Fruit fly (Drosophila melanogaster) whole organism, embryonic: ENCODE data around the gene CG15882.

Experiments used
- Atf3 ChIP-seq: fragments of 200-800 bp; sonication (Bioruptor generic); optimal IDR thresholded peaks from 3 replicates; lab custom pipeline; 2016; ENCODE audit warnings: missing biosample characterization, missing genetic modification characterization
- Atf6 ChIP-seq: fragments of 200-800 bp; sonication (Bioruptor generic); IDR thresholded peaks from 2 replicates; pipeline ENCODE4 v1.3.6; 2022; ENCODE audit warnings: missing biosample characterization, missing genetic modification characterization
- BEAF-32 ChIP-seq: fragments of 200-800 bp; sonication (Bioruptor generic); optimal IDR thresholded peaks from 3 replicates; lab custom pipeline; 2017; ENCODE audit warnings: missing biosample characterization, missing genetic modification characterization, mild to moderate bottlenecking, moderate library complexity, missing genetic modification reagents
- CG10274 ChIP-seq: fragments of 200-800 bp; sonication (Bioruptor generic); optimal IDR thresholded peaks from 3 replicates; lab custom pipeline; 2017; ENCODE audit warnings: missing biosample characterization, mild to moderate bottlenecking, missing genetic modification characterization
- CG10654 ChIP-seq: fragments of 200-800 bp; sonication (Bioruptor generic); optimal IDR thresholded peaks from 2 replicates; lab custom pipeline; 2016; ENCODE audit warnings: missing biosample characterization, missing genetic modification characterization
- CG11696 ChIP-seq: fragments of 200-800 bp; sonication (Bioruptor generic); IDR thresholded peaks from 2 replicates; pipeline ENCODE4 v1.3.6; 2022; ENCODE audit warnings: missing biosample characterization, missing genetic modification characterization
- CG13624 ChIP-seq: fragments of 200-800 bp; sonication (Bioruptor generic); optimal IDR thresholded peaks from 2 replicates; lab custom pipeline; 2016; ENCODE audit warnings: missing biosample characterization, missing genetic modification characterization
- CG15514 ChIP-seq: fragments of 200-800 bp; sonication (Bioruptor generic); optimal IDR thresholded peaks from 3 replicates; lab custom pipeline; 2017; ENCODE audit warnings: missing biosample characterization, missing genetic modification characterization, mild to moderate bottlenecking, moderate library complexity, missing genetic modification reagents
- CG1603 ChIP-seq: fragments of 200-800 bp; sonication (Bioruptor generic); optimal IDR thresholded peaks from 2 replicates; lab custom pipeline; 2019; ENCODE audit warnings: missing biosample characterization, mild to moderate bottlenecking, missing genetic modification characterization, moderate library complexity
- CG2116 ChIP-seq: fragments of 200-800 bp; sonication (Bioruptor generic); optimal IDR thresholded peaks from 3 replicates; lab custom pipeline; 2018; ENCODE audit warnings: missing biosample characterization, mild to moderate bottlenecking, missing genetic modification characterization
- CG2129 ChIP-seq: fragments of 200-800 bp; sonication (Bioruptor generic); IDR thresholded peaks from 2 replicates; pipeline ENCODE4 v1.3.6; 2022; ENCODE audit warnings: missing biosample characterization, missing genetic modification characterization; ENCODE audit not compliant: partially characterized antibody
- CG3407 ChIP-seq: fragments of 200-800 bp; sonication (Bioruptor generic); optimal IDR thresholded peaks from 2 replicates; lab custom pipeline; 2018; ENCODE audit warnings: missing biosample characterization, mild to moderate bottlenecking, missing genetic modification characterization
- CG3726 ChIP-seq: fragments of 200-800 bp; sonication (Bioruptor generic); IDR thresholded peaks from 3 replicates; pipeline ENCODE4, ENCODE4 v1.3.6; 2022; ENCODE audit warnings: missing biosample characterization, missing genetic modification characterization
- CG3847 ChIP-seq: fragments of 200-800 bp; sonication (Bioruptor generic); IDR thresholded peaks from 2 replicates; pipeline ENCODE4 v1.3.6; 2022; ENCODE audit warnings: missing biosample characterization, missing genetic modification characterization
- CG5245 ChIP-seq: fragments of 200-800 bp; sonication (Bioruptor generic); optimal IDR thresholded peaks from 3 replicates; lab custom pipeline; 2016; ENCODE audit warnings: missing biosample characterization, missing genetic modification characterization
- CG6683 ChIP-seq: fragments of 200-800 bp; sonication (Bioruptor generic); optimal IDR thresholded peaks from 2 replicates; lab custom pipeline; 2017; ENCODE audit warnings: missing biosample characterization, mild to moderate bottlenecking, missing genetic modification characterization, missing genetic modification reagents
- CG6854 ChIP-seq: fragments of 200-800 bp; sonication (Bioruptor generic); optimal IDR thresholded peaks from 3 replicates; lab custom pipeline; 2017; ENCODE audit warnings: missing biosample characterization, mild to moderate bottlenecking, missing genetic modification characterization
- CG7372 ChIP-seq: fragments of 200-800 bp; sonication (Bioruptor generic); IDR thresholded peaks from 2 replicates; pipeline ENCODE4 v1.3.6; 2022; ENCODE audit warnings: missing biosample characterization, missing genetic modification characterization
- CG7839 ChIP-seq: fragments of 200-800 bp; sonication (Bioruptor generic); optimal IDR thresholded peaks from 3 replicates; lab custom pipeline; 2018; ENCODE audit warnings: missing biosample characterization, mild to moderate bottlenecking, missing genetic modification characterization, moderate library complexity
- CG8089 ChIP-seq: fragments of 200-800 bp; sonication (Bioruptor generic); optimal IDR thresholded peaks from 3 replicates; lab custom pipeline; 2016; ENCODE audit warnings: missing biosample characterization, missing genetic modification characterization
- CG9932 ChIP-seq: fragments of 200-800 bp; sonication (Bioruptor generic); IDR thresholded peaks from 2 replicates; pipeline ENCODE4 v1.3.6; 2022; ENCODE audit warnings: missing biosample characterization, missing genetic modification characterization
- CTCF ChIP-seq: fragments of 200-800 bp; sonication (Bioruptor generic); optimal IDR thresholded peaks from 2 replicates; lab custom pipeline; 2017; ENCODE audit warnings: missing biosample characterization, mild to moderate bottlenecking, missing genetic modification characterization, moderate library complexity
- CrebB ChIP-seq: fragments of 200-800 bp; sonication (Bioruptor generic); optimal IDR thresholded peaks from 3 replicates; lab custom pipeline; 2018; ENCODE audit warnings: missing biosample characterization, mild to moderate bottlenecking, missing genetic modification characterization
- Doc2 ChIP-seq: fragments of 200-800 bp; sonication (Bioruptor generic); IDR thresholded peaks from 2 replicates; pipeline ENCODE4 v1.3.6; 2022; ENCODE audit warnings: missing biosample characterization, missing genetic modification characterization
- H2.0 ChIP-seq: fragments of 200-800 bp; sonication (Bioruptor generic); IDR thresholded peaks from 2 replicates; pipeline ENCODE4 v1.3.6; 2022; ENCODE audit warnings: missing biosample characterization, missing genetic modification characterization
- Hand ChIP-seq: fragments of 200-800 bp; sonication (Bioruptor generic); optimal IDR thresholded peaks from 2 replicates; lab custom pipeline; 2017; ENCODE audit warnings: mild to moderate bottlenecking, missing biosample characterization, missing genetic modification reagents, missing genetic modification characterization
- HmgZ ChIP-seq: fragments of 200-800 bp; sonication (Bioruptor generic); optimal IDR thresholded peaks from 2 replicates; lab custom pipeline; 2018; ENCODE audit warnings: missing biosample characterization, mild to moderate bottlenecking, missing genetic modification characterization
- Jarid2 ChIP-seq: fragments of 200-800 bp; sonication (Bioruptor generic); optimal IDR thresholded peaks from 3 replicates; lab custom pipeline; 2017; ENCODE audit warnings: mild to moderate bottlenecking, missing biosample characterization, missing genetic modification reagents, missing genetic modification characterization
- NC2β ChIP-seq: fragments of 200-800 bp; sonication (Bioruptor generic); optimal IDR thresholded peaks from 2 replicates; lab custom pipeline; 2016; ENCODE audit warnings: missing biosample characterization, missing genetic modification characterization
- NK7.1 ChIP-seq: fragments of 200-800 bp; sonication (Bioruptor generic); optimal IDR thresholded peaks from 3 replicates; lab custom pipeline; 2016; ENCODE audit warnings: missing biosample characterization, missing genetic modification characterization
- Pdp1 ChIP-seq, 2 experiments: fragments of 200-800 bp; sonication (Bioruptor generic); optimal IDR thresholded peaks; 3 replicates each; lab custom pipeline; 2016; ENCODE audit warnings: missing biosample characterization in 2 of 2, missing genetic modification characterization in 2 of 2, mild to moderate bottlenecking in 1 of 2, moderate library complexity in 1 of 2
- Ravus ChIP-seq: fragments of 200-800 bp; sonication (Bioruptor generic); IDR thresholded peaks from 2 replicates; pipeline ENCODE4 v1.3.6; 2022; ENCODE audit warnings: missing biosample characterization, missing genetic modification characterization
- Scr ChIP-seq: fragments of 200-800 bp; sonication (Bioruptor generic); IDR thresholded peaks from 2 replicates; pipeline ENCODE4 v1.3.6; 2022; ENCODE audit warnings: missing biosample characterization, missing genetic modification characterization; ENCODE audit not compliant: partially characterized antibody
- Tbp ChIP-seq: fragments of >200 bp; optimal IDR thresholded peaks from 2 replicates; lab custom pipeline; 2018; ENCODE audit warnings: missing biosample characterization, missing genetic modification characterization
- ase ChIP-seq: fragments of 200-800 bp; sonication (Bioruptor generic); IDR thresholded peaks from 3 replicates; pipeline ENCODE4 v1.3.6; 2022; ENCODE audit warnings: missing biosample characterization, missing genetic modification characterization
- cato ChIP-seq: fragments of 200-800 bp; sonication (Bioruptor generic); optimal IDR thresholded peaks from 2 replicates; lab custom pipeline; 2016; ENCODE audit warnings: missing biosample characterization, missing genetic modification characterization, borderline replicate concordance
- ci ChIP-seq: fragments of 200-800 bp; sonication (Bioruptor generic); IDR thresholded peaks from 3 replicates; pipeline ENCODE4 v1.3.6; 2022; ENCODE audit warnings: missing biosample characterization, missing genetic modification characterization
- crc ChIP-seq: fragments of 200-800 bp; sonication (Bioruptor generic); optimal IDR thresholded peaks from 2 replicates; lab custom pipeline; 2016; ENCODE audit warnings: missing biosample characterization, missing genetic modification characterization
- dpn ChIP-seq, 2 experiments: fragments of 200-800 bp; sonication (Bioruptor generic); optimal IDR thresholded peaks; 3 replicates each; lab custom pipeline; 2016; ENCODE audit warnings: missing biosample characterization in 2 of 2, missing genetic modification characterization in 2 of 2
- gce ChIP-seq: fragments of 200-800 bp; sonication (Bioruptor generic); IDR thresholded peaks from 3 replicates; pipeline ENCODE4 v1.3.6; 2022; ENCODE audit warnings: missing biosample characterization, missing genetic modification characterization
- gcm2 ChIP-seq: fragments of 200-800 bp; sonication (Bioruptor generic); optimal IDR thresholded peaks from 2 replicates; lab custom pipeline; 2016; ENCODE audit warnings: missing biosample characterization, missing genetic modification characterization
- gfzf ChIP-seq: fragments of 200-800 bp; sonication (Bioruptor generic); optimal IDR thresholded peaks from 2 replicates; lab custom pipeline; 2016; ENCODE audit warnings: missing biosample characterization, mild to moderate bottlenecking, missing genetic modification characterization, moderate library complexity
- inv ChIP-seq: fragments of 200-800 bp; sonication (Bioruptor generic); IDR thresholded peaks from 2 replicates; pipeline ENCODE4 v1.3.6; 2022; ENCODE audit warnings: missing biosample characterization, missing genetic modification characterization; ENCODE audit not compliant: partially characterized antibody
- lov ChIP-seq, 2 experiments: fragments of 200-800 bp in 1 of 2; fragments of >200 bp in 1 of 2; sonication (Bioruptor generic) in 1 of 2; IDR thresholded peaks in 1 of 2; optimal IDR thresholded peaks in 1 of 2; 2 replicates in 1 of 2; 3 replicates in 1 of 2; pipeline versions ENCODE4 v1.3.6 to Lab custom; 2017 to 2022; ENCODE audit warnings: missing biosample characterization in 1 of 2, missing genetic modification characterization in 1 of 2
- otp ChIP-seq: fragments of 200-800 bp; sonication (Bioruptor generic); IDR thresholded peaks from 3 replicates; pipeline ENCODE4, ENCODE4 v1.3.6; 2022; ENCODE audit warnings: missing biosample characterization, missing genetic modification characterization
- p53 ChIP-seq: fragments of 200-800 bp; sonication (Bioruptor generic); optimal IDR thresholded peaks from 2 replicates; lab custom pipeline; 2016; ENCODE audit warnings: missing biosample characterization, missing genetic modification characterization
- peb ChIP-seq: fragments of 200-800 bp; sonication (Bioruptor generic); IDR thresholded peaks from 2 replicates; pipeline ENCODE4 v1.3.6; 2022; ENCODE audit warnings: missing biosample characterization, missing genetic modification characterization
- tap ChIP-seq: fragments of 200-800 bp; optimal IDR thresholded peaks from 3 replicates; lab custom pipeline; 2019; ENCODE audit warnings: missing biosample characterization, mild to moderate bottlenecking, missing genetic modification characterization, moderate library complexity
- toy ChIP-seq: fragments of 200-800 bp; sonication (Bioruptor generic); IDR thresholded peaks from 2 replicates; pipeline ENCODE4 v1.3.6; 2022; ENCODE audit warnings: missing biosample characterization, missing genetic modification characterization
- wdn ChIP-seq: fragments of 200-800 bp; sonication (Bioruptor generic); IDR thresholded peaks from 2 replicates; pipeline ENCODE4 v1.3.6; 2022; ENCODE audit warnings: missing biosample characterization, missing genetic modification characterization
- zen2 ChIP-seq: fragments of 200-800 bp; sonication (Bioruptor generic); IDR thresholded peaks from 3 replicates; pipeline ENCODE4 v1.3.6; 2022; ENCODE audit warnings: missing biosample characterization, missing genetic modification characterization; ENCODE audit not compliant: partially characterized antibody
- zf30C ChIP-seq: fragments of 200-800 bp; sonication (Bioruptor generic); optimal IDR thresholded peaks from 3 replicates; lab custom pipeline; 2018; ENCODE audit warnings: missing biosample characterization, mild to moderate bottlenecking, missing genetic modification characterization

CG15882 gene

dm6 chrX:19159942-19160341 is 35.8 kb upstream of the CG15882 start (continued):
- no peak for TF ChIP-seq CG8089
- TF ChIP-seq CG2116 = no peak
- no peak for TF ChIP-seq Tbp (GFP tag; lab: Kevin White, UChicago)
- no peak for TF ChIP-seq CG6854 (GFP tag; lab: Kevin White, UChicago)
- no peak for TF ChIP-seq toy (GFP tag; lab: Robert Waterston, UW)
- no peak for TF ChIP-seq Pdp1 (GFP tag; optimal IDR thresholded peaks at IDR 0.05; lab: Kevin White, UChicago)
- TF ChIP-seq wdn (GFP tag; lab: Robert Waterston, UW) = no peak
- TF ChIP-seq CG1603 (tag; lab: Kevin White, UChicago) = no peak
- TF ChIP-seq gfzf (GFP tag; lab: Kevin White, UChicago) = no peak
- TF ChIP-seq CG10654 (GFP tag; lab: Kevin White, UChicago) = no peak
- TF ChIP-seq CG6683 (GFP tag; lab: Kevin White, UChicago) = no peak
- TF ChIP-seq CG9932 = no peak
- TF ChIP-seq Jarid2 = no peak
- TF ChIP-seq CG3726 = no peak
- no peak for TF ChIP-seq CG5245 (GFP tag; lab: Kevin White, UChicago)
- no peak for TF ChIP-seq peb (GFP tag; lab: Robert Waterston, UW)
- no peak for TF ChIP-seq tap (tag; lab: Kevin White, UChicago)
- TF ChIP-seq HmgZ = no peak
- TF ChIP-seq BEAF-32 = no peak
- no peak for TF ChIP-seq CTCF
- TF ChIP-seq CG3847 = no peak
- TF ChIP-seq CG7839 (tag; lab: Kevin White, UChicago) = peak; percentile 50
- no peak for TF ChIP-seq CG13624
- no peak for TF ChIP-seq Atf3 (GFP tag; lab: Kevin White, UChicago)
- TF ChIP-seq crc (GFP tag; lab: Kevin White, UChicago) = no peak
- TF ChIP-seq Scr (GFP tag; lab: Robert Waterston, UW) = no peak
- no peak for TF ChIP-seq inv (GFP tag; lab: Robert Waterston, UW)
- TF ChIP-seq H2.0 (GFP tag; lab: Robert Waterston, UW) = 0 out of 2 replicates have a peak, but pooled peaks have one; percentile 24
- TF ChIP-seq Doc2 (GFP tag; lab: Robert Waterston, UW) = no peak
- TF ChIP-seq Ravus (GFP tag; lab: Robert Waterston, UW) = no peak
- TF ChIP-seq CG10274 = peak; percentile 35
- TF ChIP-seq gcm2 (GFP tag; lab: Kevin White, UChicago) = no peak
- TF ChIP-seq NC2β (GFP tag; lab: Kevin White, UChicago) = no peak
- TF ChIP-seq NK7.1 (GFP tag; lab: Kevin White, UChicago) = no peak
- no peak for TF ChIP-seq zf30C
- TF ChIP-seq gce (GFP tag; lab: Robert Waterston, UW) = no peak
- no peak for TF ChIP-seq CG7372 (GFP tag; lab: Robert Waterston, UW)
- no peak for TF ChIP-seq CrebB (tag; lab: Kevin White, UChicago)
- no peak for TF ChIP-seq cato
- no peak for TF ChIP-seq zen2 (GFP tag; lab: Robert Waterston, UW)
- TF ChIP-seq lov (optimal IDR thresholded peaks at IDR 0.05; lab: Kevin White, UChicago) = no peak
- TF ChIP-seq lov (GFP tag; IDR thresholded peaks at IDR 0.05; lab: Robert Waterston, UW) = no peak
- no peak for TF ChIP-seq dpn (GFP tag; optimal IDR thresholded peaks at IDR 0.05; lab: Kevin White, UChicago)
- no peak for TF ChIP-seq CG3407 (GFP tag; lab: Kevin White, UChicago)
- no peak for TF ChIP-seq CG11696 (GFP tag; lab: Robert Waterston, UW)
- TF ChIP-seq ase (GFP tag; lab: Robert Waterston, UW) = no peak
- TF ChIP-seq Atf6 (GFP tag; lab: Robert Waterston, UW) = no peak
- TF ChIP-seq Hand (GFP tag; lab: Kevin White, UChicago) = no peak
- TF ChIP-seq CG15514 (GFP tag; lab: Kevin White, UChicago) = no peak
- no peak for TF ChIP-seq otp (GFP tag; lab: Robert Waterston, UW)
- TF ChIP-seq ci (GFP tag; lab: Robert Waterston, UW) = no peak
- no peak for TF ChIP-seq p53 (GFP tag; lab: Kevin White, UChicago)
- no peak for TF ChIP-seq CG2129 (GFP tag; lab: Robert Waterston, UW)
